Fruit fly (Drosophila melanogaster) whole organism, embryonic: ENCODE results near the gene CG17121.
A peak's percentile ranks its signal among the peaks of the same experiment; 100 is the strongest.

ENCODE experiments used
- Abd-B ChIP-seq: fragments of 200-800 bp; sonication (Bioruptor generic); optimal IDR thresholded peaks from 2 replicates; lab custom pipeline; 2018; ENCODE audit warnings: missing biosample characterization, mild to moderate bottlenecking, missing genetic modification characterization, moderate library complexity
- Aef1 ChIP-seq: fragments of 200-800 bp; sonication (Bioruptor generic); IDR thresholded peaks from 3 replicates; pipeline ENCODE4 v1.3.6; 2022; ENCODE audit warnings: missing biosample characterization, missing genetic modification characterization
- Asciz ChIP-seq: fragments of 200-800 bp; sonication (Bioruptor generic); optimal IDR thresholded peaks from 2 replicates; lab custom pipeline; 2017; ENCODE audit warnings: missing biosample characterization, mild to moderate bottlenecking, missing genetic modification characterization, missing genetic modification reagents
- Blimp-1 ChIP-seq: fragments of 200-800 bp; sonication (Bioruptor generic); optimal IDR thresholded peaks from 3 replicates; lab custom pipeline; 2018; ENCODE audit warnings: missing biosample characterization, missing genetic modification characterization, mild to moderate bottlenecking, moderate library complexity, missing genetic modification reagents
- BtbVII ChIP-seq: fragments of 200-800 bp; sonication (Bioruptor generic); optimal IDR thresholded peaks from 3 replicates; lab custom pipeline; 2017; ENCODE audit warnings: missing biosample characterization, mild to moderate bottlenecking, missing genetic modification characterization
- CG10321 ChIP-seq: fragments of 200-800 bp; sonication (Bioruptor generic); IDR thresholded peaks from 2 replicates; pipeline ENCODE4 v1.3.6; 2022; ENCODE audit warnings: missing biosample characterization, missing genetic modification characterization
- CG11695 ChIP-seq: fragments of 200-800 bp; sonication (Bioruptor generic); IDR thresholded peaks from 3 replicates; pipeline ENCODE4 v1.3.6; 2022; ENCODE audit warnings: missing biosample characterization, missing genetic modification characterization
- CG14441 ChIP-seq: fragments of 200-800 bp; sonication (Bioruptor generic); IDR thresholded peaks from 2 replicates; pipeline ENCODE4 v1.3.6; 2022; ENCODE audit warnings: missing biosample characterization, missing genetic modification characterization
- CG18599 ChIP-seq: fragments of 200-800 bp; sonication (Bioruptor generic); optimal IDR thresholded peaks from 3 replicates; lab custom pipeline; 2017; ENCODE audit warnings: missing biosample characterization, missing genetic modification characterization, mild to moderate bottlenecking, moderate library complexity, missing genetic modification reagents
- CG2199 ChIP-seq: fragments of 200-800 bp; sonication (Bioruptor generic); IDR thresholded peaks from 3 replicates; pipeline ENCODE4 v1.3.6; 2022; ENCODE audit warnings: missing biosample characterization, missing genetic modification characterization
- CG30020 ChIP-seq: fragments of 200-800 bp; optimal IDR thresholded peaks from 2 replicates; lab custom pipeline; 2019; ENCODE audit warnings: missing biosample characterization, mild to moderate bottlenecking, missing genetic modification characterization, moderate library complexity
- CG31365 ChIP-seq: fragments of 200-800 bp; sonication (Bioruptor generic); optimal IDR thresholded peaks from 2 replicates; lab custom pipeline; 2018; ENCODE audit warnings: missing biosample characterization, mild to moderate bottlenecking, missing genetic modification characterization
- CG4360 ChIP-seq: fragments of 200-800 bp; sonication (Bioruptor generic); IDR thresholded peaks from 2 replicates; pipeline ENCODE4 v1.3.6; 2022; ENCODE audit warnings: missing biosample characterization, missing genetic modification characterization
- CG5180 ChIP-seq: fragments of 200-800 bp; sonication (Bioruptor generic); optimal IDR thresholded peaks from 3 replicates; lab custom pipeline; 2017; ENCODE audit warnings: missing biosample characterization, missing genetic modification characterization, mild to moderate bottlenecking, moderate library complexity, missing genetic modification reagents
- CG6854 ChIP-seq: fragments of 200-800 bp; sonication (Bioruptor generic); optimal IDR thresholded peaks from 3 replicates; lab custom pipeline; 2017; ENCODE audit warnings: missing biosample characterization, mild to moderate bottlenecking, missing genetic modification characterization
- CG9437 ChIP-seq: fragments of 200-800 bp; sonication (Bioruptor generic); optimal IDR thresholded peaks from 2 replicates; lab custom pipeline; 2018; ENCODE audit warnings: missing biosample characterization, mild to moderate bottlenecking, missing genetic modification characterization
- CoRest ChIP-seq: fragments of 200-800 bp; sonication (Bioruptor generic); optimal IDR thresholded peaks from 3 replicates; lab custom pipeline; 2018; ENCODE audit warnings: missing biosample characterization, mild to moderate bottlenecking, missing genetic modification characterization, moderate library complexity
- Dll ChIP-seq: fragments of 200-800 bp; sonication (Bioruptor generic); IDR thresholded peaks from 4 replicates; pipeline ENCODE4 v1.3.6; 2022; ENCODE audit warnings: missing biosample characterization, missing genetic modification characterization; ENCODE audit not compliant: partially characterized antibody
- Doc3 ChIP-seq: fragments of 200-800 bp; sonication (Bioruptor generic); IDR thresholded peaks from 3 replicates; pipeline ENCODE4 v1.3.6; 2022; ENCODE audit warnings: missing biosample characterization, missing genetic modification characterization; ENCODE audit not compliant: partially characterized antibody
- Drgx ChIP-seq: fragments of 200-800 bp; sonication (Bioruptor generic); IDR thresholded peaks from 2 replicates; pipeline ENCODE4 v1.3.6; 2022; ENCODE audit warnings: missing biosample characterization, missing genetic modification characterization
- Ets65A ChIP-seq: fragments of 200-800 bp; sonication (Bioruptor generic); peaks from one replicate; lab custom pipeline; 2016; ENCODE audit warnings: missing biosample characterization, missing genetic modification characterization
- Ets97D ChIP-seq: fragments of 200-800 bp; sonication (Bioruptor generic); optimal IDR thresholded peaks from 3 replicates; lab custom pipeline; 2016; ENCODE audit warnings: missing biosample characterization, missing genetic modification characterization
- Fer1 ChIP-seq: fragments of 200-800 bp; sonication (Bioruptor generic); optimal IDR thresholded peaks from 2 replicates; lab custom pipeline; 2017; ENCODE audit warnings: missing biosample characterization, mild to moderate bottlenecking, missing genetic modification characterization
- Hr51 ChIP-seq, 2 experiments: fragments of 200-800 bp; sonication (Bioruptor generic); optimal IDR thresholded peaks; 2 replicates in 1 of 2; 3 replicates in 1 of 2; lab custom pipeline; 2016 to 2018; ENCODE audit warnings: missing biosample characterization in 2 of 2, missing genetic modification characterization in 2 of 2, mild to moderate bottlenecking in 1 of 2, moderate library complexity in 1 of 2
- Poxn ChIP-seq: fragments of 200-800 bp; sonication (Bioruptor generic); IDR thresholded peaks from 2 replicates; pipeline ENCODE4 v1.3.6; 2022; ENCODE audit warnings: missing biosample characterization, missing genetic modification characterization
- Ravus ChIP-seq: fragments of 200-800 bp; sonication (Bioruptor generic); IDR thresholded peaks from 2 replicates; pipeline ENCODE4 v1.3.6; 2022; ENCODE audit warnings: missing biosample characterization, missing genetic modification characterization
- Scr ChIP-seq: fragments of 200-800 bp; sonication (Bioruptor generic); IDR thresholded peaks from 2 replicates; pipeline ENCODE4 v1.3.6; 2022; ENCODE audit warnings: missing biosample characterization, missing genetic modification characterization; ENCODE audit not compliant: partially characterized antibody
- Sry-β ChIP-seq: fragments of 200-800 bp; sonication (Bioruptor generic); optimal IDR thresholded peaks from 2 replicates; lab custom pipeline; 2018; ENCODE audit warnings: missing biosample characterization, mild to moderate bottlenecking, missing genetic modification characterization, moderate library complexity
- ap ChIP-seq: fragments of 200-800 bp; sonication (Bioruptor generic); IDR thresholded peaks from 2 replicates; pipeline ENCODE4 v1.3.6; 2022; ENCODE audit warnings: missing biosample characterization, missing genetic modification characterization
- cg ChIP-seq: fragments of 200-800 bp; sonication (Bioruptor generic); optimal IDR thresholded peaks from 3 replicates; lab custom pipeline; 2019; ENCODE audit warnings: missing biosample characterization, mild to moderate bottlenecking, missing genetic modification characterization, moderate library complexity
- chm ChIP-seq: fragments of 200-800 bp; sonication (Bioruptor generic); IDR thresholded peaks from 2 replicates; pipeline ENCODE4 v1.3.6; 2022; ENCODE audit warnings: missing biosample characterization, missing genetic modification characterization
- ci ChIP-seq: fragments of 200-800 bp; sonication (Bioruptor generic); IDR thresholded peaks from 3 replicates; pipeline ENCODE4 v1.3.6; 2022; ENCODE audit warnings: missing biosample characterization, missing genetic modification characterization
- crp ChIP-seq, 2 experiments: fragments of 200-800 bp; sonication (Bioruptor generic); optimal IDR thresholded peaks; 2 replicates in 1 of 2; 3 replicates in 1 of 2; lab custom pipeline; 2017; ENCODE audit warnings: missing biosample characterization in 2 of 2, missing genetic modification characterization in 2 of 2, mild to moderate bottlenecking in 1 of 2, moderate library complexity in 1 of 2
- ewg ChIP-seq: fragments of 200-800 bp; sonication (Bioruptor generic); optimal IDR thresholded peaks from 3 replicates; lab custom pipeline; 2017; ENCODE audit warnings: mild to moderate bottlenecking, missing biosample characterization, missing genetic modification reagents, missing genetic modification characterization
- ham ChIP-seq: fragments of 200-800 bp; sonication (Bioruptor generic); IDR thresholded peaks from 2 replicates; pipeline ENCODE4 v1.3.6; 2022; ENCODE audit warnings: missing biosample characterization, missing genetic modification characterization
- hkb ChIP-seq, 2 experiments: fragments of 200-800 bp in 1 of 2; fragments of >200 bp in 1 of 2; sonication (Bioruptor generic) in 1 of 2; IDR thresholded peaks in 1 of 2; optimal IDR thresholded peaks in 1 of 2; 2 replicates each; pipeline versions ENCODE4 v1.3.6 to Lab custom; 2017 to 2022; ENCODE audit warnings: missing biosample characterization in 1 of 2, missing genetic modification characterization in 1 of 2
- mirr ChIP-seq: fragments of 200-800 bp; sonication (Bioruptor generic); optimal IDR thresholded peaks from 3 replicates; lab custom pipeline; 2018; ENCODE audit warnings: missing biosample characterization, mild to moderate bottlenecking, missing genetic modification characterization
- phol ChIP-seq: fragments of 200-800 bp; sonication (Bioruptor generic); optimal IDR thresholded peaks from 3 replicates; lab custom pipeline; 2018; ENCODE audit warnings: missing biosample characterization, mild to moderate bottlenecking, missing genetic modification characterization, moderate library complexity
- repo ChIP-seq: fragments of 200-800 bp; sonication (Bioruptor generic); optimal IDR thresholded peaks from 2 replicates; lab custom pipeline; 2016; ENCODE audit warnings: missing biosample characterization, missing genetic modification characterization
- row ChIP-seq: fragments of 200-800 bp; sonication (Bioruptor generic); IDR thresholded peaks from 3 replicates; pipeline ENCODE4 v1.3.6; 2022; ENCODE audit warnings: missing biosample characterization, missing genetic modification characterization
- schlank ChIP-seq: fragments of 200-800 bp; sonication (Bioruptor generic); optimal IDR thresholded peaks from 2 replicates; lab custom pipeline; 2018; ENCODE audit warnings: missing biosample characterization, mild to moderate bottlenecking, missing genetic modification characterization
- sisA ChIP-seq: fragments of 200-800 bp; sonication (Bioruptor generic); IDR thresholded peaks from 2 replicates; pipeline ENCODE4 v1.3.6; 2022; ENCODE audit warnings: missing biosample characterization, missing genetic modification characterization
- slbo ChIP-seq: fragments of 200-800 bp; sonication (Bioruptor generic); IDR thresholded peaks from 2 replicates; pipeline ENCODE4 v1.3.6; 2022; ENCODE audit warnings: missing biosample characterization, missing genetic modification characterization
- tin ChIP-seq: fragments of 200-800 bp; sonication (Bioruptor generic); optimal IDR thresholded peaks from 3 replicates; lab custom pipeline; 2016; ENCODE audit warnings: missing biosample characterization, missing genetic modification characterization
- vvl ChIP-seq: fragments of 200-800 bp; sonication (Bioruptor generic); IDR thresholded peaks from 2 replicates; pipeline ENCODE4 v1.3.6; 2022; ENCODE audit warnings: missing biosample characterization, missing genetic modification characterization

CG17121 gene

DNA sequence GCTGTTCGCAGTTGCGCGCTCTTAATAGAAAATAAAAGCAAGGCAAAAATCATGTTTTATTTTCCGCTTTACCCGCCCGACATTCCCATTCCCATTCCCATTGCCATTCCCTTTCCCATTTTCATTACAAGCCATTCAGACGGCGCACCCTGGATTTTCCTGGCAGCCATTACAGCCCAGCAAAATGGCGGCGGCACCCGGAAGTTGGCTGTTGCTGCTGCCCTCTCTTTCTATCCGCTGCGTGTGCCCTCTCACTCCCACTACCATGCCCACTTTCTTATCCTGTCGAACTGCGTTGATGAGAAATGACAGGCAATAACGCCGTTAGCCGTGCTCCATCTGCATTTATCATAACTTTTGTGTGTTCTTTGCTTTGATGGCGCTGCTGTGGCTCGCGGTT is 40.2 kb upstream of the CG17121 start (continued):
- TF ChIP-seq vvl (GFP tag; lab: Robert Waterston, UW) (no peak), Asciz (GFP tag; lab: Kevin White, UChicago) (no peak), Fer1 (GFP tag; lab: Kevin White, UChicago) (no peak), Scr (GFP tag; lab: Robert Waterston, UW) (no peak), Ets97D (peak; percentile 61), phol (tag; lab: Kevin White, UChicago) (peak; percentile 55), Hr51 (GFP tag; optimal IDR thresholded peaks at IDR 0.05; lab: Kevin White, UChicago) (peak in 1 of 2 experiments; percentile 7)

DNA sequence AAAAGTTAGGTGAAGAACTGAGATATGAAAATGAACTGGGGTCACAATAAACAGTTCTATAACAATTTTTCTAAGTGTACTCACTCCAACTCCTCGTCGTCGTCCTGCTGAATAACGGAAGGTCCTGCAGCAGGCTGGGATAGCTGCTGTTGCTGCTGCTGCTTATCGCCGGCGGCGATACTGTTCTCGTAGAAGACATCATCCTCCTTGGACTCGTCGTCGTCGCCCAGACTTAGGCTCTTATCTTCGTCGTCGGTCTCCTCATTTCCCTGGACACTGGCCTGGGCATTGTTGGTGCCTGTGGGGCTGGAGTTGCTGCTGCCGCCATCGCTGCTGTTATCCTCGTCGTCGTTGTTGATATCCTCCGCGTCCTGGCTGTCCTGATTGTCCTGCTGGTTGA is 33.3 kb upstream of the CG17121 start:
- TF ChIP-seq BtbVII (GFP tag; lab: Kevin White, UChicago): no peak
- TF ChIP-seq sisA (GFP tag; lab: Robert Waterston, UW): no peak
- no peak for TF ChIP-seq ap
- no peak for TF ChIP-seq ham
- no peak for TF ChIP-seq CG2199 (GFP tag; lab: Robert Waterston, UW)
- no peak for TF ChIP-seq mirr
- 0 out of 3 replicates have a peak, but pooled peaks have one; percentile 22 for TF ChIP-seq row (GFP tag; lab: Robert Waterston, UW)
- no peak for TF ChIP-seq CG18599 (GFP tag; lab: Kevin White, UChicago)
- no peak for TF ChIP-seq crp (GFP tag; optimal IDR thresholded peaks at IDR 0.05; lab: Kevin White, UChicago)
- peak; percentile 90 for TF ChIP-seq Ets65A (GFP tag; lab: Kevin White, UChicago)
- no peak for TF ChIP-seq Doc3

DNA sequence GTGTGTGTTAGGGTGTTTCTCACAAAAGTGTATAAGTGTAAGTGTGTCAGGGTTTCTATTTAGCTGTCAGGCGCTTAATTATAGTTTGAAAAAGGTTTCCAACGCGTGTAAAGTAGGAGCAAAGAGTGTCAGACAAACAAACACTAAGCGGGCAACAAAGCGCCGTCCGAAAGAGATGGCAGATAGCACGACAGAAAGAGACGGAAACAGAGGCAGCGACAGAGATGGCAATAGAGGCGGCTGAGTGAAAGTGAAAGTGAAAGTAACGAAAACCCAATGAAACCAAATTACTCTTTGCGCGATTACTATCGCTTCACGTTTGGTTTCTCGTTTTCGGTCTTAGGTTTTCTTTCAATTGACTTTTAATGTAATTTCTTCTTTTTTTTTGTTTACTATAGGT is 26.5 kb upstream of the CG17121 start:
- TF ChIP-seq Blimp-1 (GFP tag; lab: Kevin White, UChicago) (peak; percentile 77), Ravus (no peak), Sry-β (GFP tag; lab: Kevin White, UChicago) (no peak), CG10321 (GFP tag; lab: Robert Waterston, UW) (peak; percentile 67)

DNA sequence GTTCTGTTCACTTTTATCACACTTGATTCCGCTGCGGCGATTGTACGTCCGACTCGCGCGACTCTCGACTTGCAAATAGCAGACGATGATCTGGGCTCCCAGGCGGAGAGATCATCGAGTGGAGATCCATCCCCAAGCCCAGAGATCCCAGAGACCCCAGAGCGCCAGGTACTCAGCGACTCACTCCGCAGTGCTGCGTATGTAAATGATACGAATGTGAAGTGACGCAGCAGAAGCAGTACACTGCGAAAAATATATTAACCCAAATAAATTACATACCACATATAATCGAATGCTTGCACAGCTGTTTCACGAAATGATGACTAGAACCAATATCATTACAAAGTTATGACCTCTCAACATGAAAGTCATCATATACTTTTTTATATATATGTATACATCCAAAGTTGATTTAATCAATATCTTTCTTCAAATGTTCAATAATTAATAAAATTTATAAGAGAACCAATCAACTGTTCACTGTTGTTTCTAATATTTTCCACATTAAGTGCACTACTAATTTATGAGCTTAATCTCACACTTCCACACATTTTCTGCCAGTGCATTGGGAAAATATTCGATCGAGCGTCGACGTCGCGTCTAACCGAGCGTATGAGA is 19.3 kb upstream of the CG17121 start, which contains the start of gene CG17111:
TSS of gene CG17111 (minus strand) at position 51 of the 618 bp plus-strand sequence.
- peak; percentile 27 for TF ChIP-seq tin (GFP tag; lab: Kevin White, UChicago)
- TF ChIP-seq chm (GFP tag; lab: Robert Waterston, UW): no peak
- TF ChIP-seq CG5180 (GFP tag; lab: Kevin White, UChicago): no peak
- TF ChIP-seq CG31365: no peak
- TF ChIP-seq CG30020 (tag; lab: Kevin White, UChicago): no peak
- TF ChIP-seq Abd-B: peak; percentile 22
- no peak for TF ChIP-seq CG6854 (GFP tag; lab: Kevin White, UChicago)
- peak; percentile 55 for TF ChIP-seq CG9437
- no peak for TF ChIP-seq CG14441 (GFP tag; lab: Robert Waterston, UW)
- TF ChIP-seq Poxn (GFP tag; lab: Robert Waterston, UW): no peak
- no peak for TF ChIP-seq Aef1 (GFP tag; lab: Robert Waterston, UW)
- peak; percentile 63 for TF ChIP-seq CoRest (tag; lab: Kevin White, UChicago)
- TF ChIP-seq Dll (GFP tag; lab: Robert Waterston, UW): no peak
- no peak for TF ChIP-seq cg
- TF ChIP-seq Ravus: no peak
- no peak for TF ChIP-seq hkb (optimal IDR thresholded peaks at IDR 0.05; lab: Kevin White, UChicago)
- TF ChIP-seq hkb (GFP tag; IDR thresholded peaks at IDR 0.05; lab: Robert Waterston, UW): peak; percentile 38; the same call in 1 of the 2 replicates
- TF ChIP-seq slbo: 0 out of 2 replicates have a peak, but pooled peaks have one; percentile 11
- TF ChIP-seq ewg (GFP tag; lab: Kevin White, UChicago): peak; percentile 9
- no peak for TF ChIP-seq CG4360 (GFP tag; lab: Robert Waterston, UW)
- no peak for TF ChIP-seq Drgx (GFP tag; lab: Robert Waterston, UW)
- TF ChIP-seq schlank (tag; lab: Kevin White, UChicago): no peak
- 0 out of 3 replicates have a peak, but pooled peaks have one; percentile 12 for TF ChIP-seq CG11695 (GFP tag; lab: Robert Waterston, UW)
- no peak for TF ChIP-seq repo (GFP tag; lab: Kevin White, UChicago)
- TF ChIP-seq ci: no peak
